Fruit fly (Drosophila melanogaster): Measurements from ENCODE around the gene Ets21C.
A peak's percentile ranks its signal among the peaks of the same experiment; 100 is the strongest.

Gene Ets21C

dm6 chr2L:552432-552929, at the start of gene Ets21C:
Gene Ets21C (minus strand): TSS chr2L:552923.
- TF ChIP-seq Nf-YC (tag; optimal IDR thresholded peaks at IDR 0.05) = peak; percentile 54
- TF ChIP-seq Hr78 (GFP tag; optimal IDR thresholded peaks at IDR 0.05) = peak in 1 of 2 experiments; percentile 95
- TF ChIP-seq vnd (GFP tag; IDR thresholded peaks at IDR 0.05; ENCODE audit: partially characterized antibody) = no peak
- peak; percentile 70 for TF ChIP-seq Fer1 (GFP tag; optimal IDR thresholded peaks at IDR 0.05)
- peak; percentile 22 for TF ChIP-seq oc (tag; optimal IDR thresholded peaks at IDR 0.05)
- TF ChIP-seq bbx (GFP tag; IDR thresholded peaks at IDR 0.05; ENCODE audit: partially characterized antibody) = peak; percentile 11; the same call in 1 of the 2 replicates
- 0 out of 2 replicates have a peak, but pooled peaks have one; percentile 11 for TF ChIP-seq wdn (GFP tag; IDR thresholded peaks at IDR 0.05)
- peak; percentile 64; the same call in 1 of the 2 replicates for TF ChIP-seq Adf1 (GFP tag; IDR thresholded peaks at IDR 0.05)
- TF ChIP-seq vfl (GFP tag; optimal IDR thresholded peaks at IDR 0.05) = no peak
- peak; percentile 25 for TF ChIP-seq Jarid2 (GFP tag; optimal IDR thresholded peaks at IDR 0.05)
- TF ChIP-seq CG32532 (GFP tag; IDR thresholded peaks at IDR 0.05) = peak; percentile 59; the same call in 1 of the 2 replicates
- peak; percentile 66 for TF ChIP-seq mirr (GFP tag; optimal IDR thresholded peaks at IDR 0.05)
- no peak for TF ChIP-seq MESR4 (GFP tag; optimal IDR thresholded peaks at IDR 0.05)
- peak; percentile 12 for TF ChIP-seq CG6813 (GFP tag; optimal IDR thresholded peaks at IDR 0.05)
- peak; percentile 99 for TF ChIP-seq ftz-f1 (GFP tag; optimal IDR thresholded peaks at IDR 0.05)
- TF ChIP-seq NFAT (GFP tag; IDR thresholded peaks at IDR 0.05) = 0 out of 2 replicates have a peak, but pooled peaks have one; percentile 7
- TF ChIP-seq CG17385 (GFP tag; optimal IDR thresholded peaks at IDR 0.05) = peak; percentile 7
- TF ChIP-seq Gsc (GFP tag; IDR thresholded peaks at IDR 0.05) = no peak
- TF ChIP-seq Trl (optimal IDR thresholded peaks at IDR 0.05) = peak; percentile 50 to 72
- TF ChIP-seq Trl (GFP tag; optimal IDR thresholded peaks at IDR 0.05) = peak; percentile 28
- peak; percentile 88; the same call in 2 of the 4 replicates for TF ChIP-seq chinmo (GFP tag; IDR thresholded peaks at IDR 0.05; ENCODE audit: partially characterized antibody)
- TF ChIP-seq CG7786 (GFP tag; optimal IDR thresholded peaks at IDR 0.05) = no peak
- TF ChIP-seq nom (GFP tag; optimal IDR thresholded peaks at IDR 0.05) = peak; percentile 84
- no peak for TF ChIP-seq nau (GFP tag; optimal IDR thresholded peaks at IDR 0.05)
- no peak for TF ChIP-seq Taf1 (GFP tag; IDR thresholded peaks at IDR 0.05)
- TF ChIP-seq Nf-YA (GFP tag; IDR thresholded peaks at IDR 0.05) = no peak
- TF ChIP-seq Hsf (GFP tag; optimal IDR thresholded peaks at IDR 0.05) = no peak
- no peak for TF ChIP-seq CG14050 (GFP tag; IDR thresholded peaks at IDR 0.05)
- peak; percentile 75 for TF ChIP-seq Drgx (GFP tag; IDR thresholded peaks at IDR 0.05)
- TF ChIP-seq CG13894 (tag; optimal IDR thresholded peaks at IDR 0.05) = peak; percentile 32
- 0 out of 2 replicates have a peak, but pooled peaks have one; percentile 40 for TF ChIP-seq rib (GFP tag; IDR thresholded peaks at IDR 0.05)
- no peak for TF ChIP-seq cato (GFP tag; optimal IDR thresholded peaks at IDR 0.05; ENCODE audit: borderline replicate concordance)
- peak; percentile 58 for TF ChIP-seq CG6765 (GFP tag; optimal IDR thresholded peaks at IDR 0.05)
- TF ChIP-seq Lhr (GFP tag; optimal IDR thresholded peaks at IDR 0.05) = no peak
- TF ChIP-seq caup (GFP tag; optimal IDR thresholded peaks at IDR 0.05; ENCODE audit: severe bottlenecking) = no peak
- TF ChIP-seq CG34376 (GFP tag; optimal IDR thresholded peaks at IDR 0.05) = peak; percentile 69
- TF ChIP-seq CkIIα-i1 (GFP tag; IDR thresholded peaks at IDR 0.05) = no peak
- TF ChIP-seq CG12659 (GFP tag; optimal IDR thresholded peaks at IDR 0.05) = no peak
- TF ChIP-seq CG18599 (GFP tag; optimal IDR thresholded peaks at IDR 0.05) = peak; percentile 34
- 0 out of 3 replicates have a peak, but pooled peaks have one; percentile 73 for TF ChIP-seq CG6175 (GFP tag; IDR thresholded peaks at IDR 0.05)
- peak; percentile 16; the same call in 1 of the 3 replicates for TF ChIP-seq dysf (GFP tag; IDR thresholded peaks at IDR 0.05)
- no peak for TF ChIP-seq CG18764 (GFP tag; optimal IDR thresholded peaks at IDR 0.05)
- peak; percentile 34 for TF ChIP-seq chn (GFP tag; optimal IDR thresholded peaks at IDR 0.05)
- peak; percentile 92 for TF ChIP-seq CG18262 (tag; optimal IDR thresholded peaks at IDR 0.05)
- peak; percentile 69 for TF ChIP-seq lab (GFP tag; optimal IDR thresholded peaks at IDR 0.05)
- no peak for TF ChIP-seq eve (GFP tag; optimal IDR thresholded peaks at IDR 0.05)
- TF ChIP-seq ci (GFP tag; IDR thresholded peaks at IDR 0.05) = peak; percentile 65; the same call in 1 of the 3 replicates
- no peak for TF ChIP-seq Gug (GFP tag; IDR thresholded peaks at IDR 0.05)
- TF ChIP-seq zen2 (GFP tag; IDR thresholded peaks at IDR 0.05; ENCODE audit: partially characterized antibody) = peak; percentile 43; the same call in 1 of the 3 replicates

All from whole organism, embryonic.